Fruit fly (Drosophila melanogaster) whole organism, embryonic: ENCODE results near the gene Nsf2.

Source experiments
- Antp ChIP-seq: fragments of 200-800 bp; sonication (Bioruptor generic); optimal IDR thresholded peaks from 3 replicates; lab custom pipeline; 2016; ENCODE audit warnings: missing biosample characterization, missing genetic modification characterization
- CG12219 ChIP-seq: fragments of 200-800 bp; sonication (Bioruptor generic); optimal IDR thresholded peaks from 3 replicates; lab custom pipeline; 2018; ENCODE audit warnings: missing biosample characterization, mild to moderate bottlenecking, missing genetic modification characterization
- CG1233 ChIP-seq: fragments of 200-800 bp; sonication (Bioruptor generic); optimal IDR thresholded peaks from 4 replicates; lab custom pipeline; 2018; ENCODE audit warnings: missing biosample characterization, mild to moderate bottlenecking, missing genetic modification characterization
- CG12659 ChIP-seq: fragments of 200-800 bp; sonication (Bioruptor generic); optimal IDR thresholded peaks from 3 replicates; lab custom pipeline; 2017; ENCODE audit warnings: mild to moderate bottlenecking, missing biosample characterization, missing genetic modification reagents, missing genetic modification characterization
- CG14441 ChIP-seq: fragments of 200-800 bp; sonication (Bioruptor generic); IDR thresholded peaks from 2 replicates; pipeline ENCODE4 v1.3.6; 2022; ENCODE audit warnings: missing biosample characterization, missing genetic modification characterization
- CG1832 ChIP-seq: fragments of 200-800 bp; sonication (Bioruptor generic); optimal IDR thresholded peaks from 2 replicates; lab custom pipeline; 2017; ENCODE audit warnings: missing biosample characterization, mild to moderate bottlenecking, missing genetic modification characterization, inconsistent platforms
- CG18619 ChIP-seq: fragments of 200-800 bp; sonication (Bioruptor generic); optimal IDR thresholded peaks from 3 replicates; lab custom pipeline; 2017; ENCODE audit warnings: missing biosample characterization, mild to moderate bottlenecking, missing genetic modification characterization
- CG30020 ChIP-seq: fragments of 200-800 bp; optimal IDR thresholded peaks from 2 replicates; lab custom pipeline; 2019; ENCODE audit warnings: missing biosample characterization, mild to moderate bottlenecking, missing genetic modification characterization, moderate library complexity
- CG30403 ChIP-seq: fragments of 200-800 bp; sonication (Bioruptor generic); optimal IDR thresholded peaks from 3 replicates; lab custom pipeline; 2016; ENCODE audit warnings: missing biosample characterization, missing genetic modification characterization
- CG34376 ChIP-seq: fragments of 200-800 bp; sonication (Bioruptor generic); optimal IDR thresholded peaks from 2 replicates; lab custom pipeline; 2018; ENCODE audit warnings: missing biosample characterization, mild to moderate bottlenecking, missing genetic modification characterization
- CG5180 ChIP-seq: fragments of 200-800 bp; sonication (Bioruptor generic); optimal IDR thresholded peaks from 3 replicates; lab custom pipeline; 2017; ENCODE audit warnings: missing biosample characterization, missing genetic modification characterization, mild to moderate bottlenecking, moderate library complexity, missing genetic modification reagents
- CG5245 ChIP-seq: fragments of 200-800 bp; sonication (Bioruptor generic); optimal IDR thresholded peaks from 3 replicates; lab custom pipeline; 2016; ENCODE audit warnings: missing biosample characterization, missing genetic modification characterization
- CG8388 ChIP-seq: fragments of 200-800 bp; sonication (Bioruptor generic); optimal IDR thresholded peaks from 2 replicates; lab custom pipeline; 2019; ENCODE audit warnings: missing biosample characterization, mild to moderate bottlenecking, missing genetic modification characterization, moderate library complexity
- CG9876 ChIP-seq: fragments of 200-800 bp; sonication (Bioruptor generic); optimal IDR thresholded peaks from 2 replicates; lab custom pipeline; 2016; ENCODE audit warnings: missing biosample characterization, missing genetic modification characterization
- Chrac-16 ChIP-seq: fragments of 200-800 bp; sonication (Bioruptor generic); optimal IDR thresholded peaks from 3 replicates; lab custom pipeline; 2016; ENCODE audit warnings: missing biosample characterization, missing genetic modification characterization
- Dip2 ChIP-seq: fragments of 200-800 bp; sonication (Bioruptor generic); IDR thresholded peaks from 2 replicates; pipeline ENCODE4 v1.3.6; 2022; ENCODE audit warnings: missing biosample characterization, missing genetic modification characterization
- Ets65A ChIP-seq: fragments of 200-800 bp; sonication (Bioruptor generic); peaks from one replicate; lab custom pipeline; 2016; ENCODE audit warnings: missing biosample characterization, missing genetic modification characterization
- HLH54F ChIP-seq: fragments of 200-800 bp; sonication (Bioruptor generic); optimal IDR thresholded peaks from 3 replicates; lab custom pipeline; 2016; ENCODE audit warnings: missing biosample characterization, missing genetic modification characterization
- Hr51 ChIP-seq, 2 experiments: fragments of 200-800 bp; sonication (Bioruptor generic); optimal IDR thresholded peaks; 2 replicates in 1 of 2; 3 replicates in 1 of 2; lab custom pipeline; 2016 to 2018; ENCODE audit warnings: missing biosample characterization in 2 of 2, missing genetic modification characterization in 2 of 2, mild to moderate bottlenecking in 1 of 2, moderate library complexity in 1 of 2
- Hr78 ChIP-seq, 2 experiments: fragments of 200-800 bp in 1 of 2; fragments of >200 bp in 1 of 2; sonication (Bioruptor generic) in 1 of 2; optimal IDR thresholded peaks; 2 replicates each; lab custom pipeline; 2017 to 2019; ENCODE audit warnings: missing biosample characterization in 2 of 2, missing genetic modification characterization in 2 of 2, mild to moderate bottlenecking in 1 of 2, moderate library complexity in 1 of 2
- MESR4 ChIP-seq: fragments of 200-800 bp; sonication (Bioruptor generic); optimal IDR thresholded peaks from 2 replicates; lab custom pipeline; 2018; ENCODE audit warnings: missing biosample characterization, mild to moderate bottlenecking, missing genetic modification characterization, moderate library complexity
- MTF-1 ChIP-seq: fragments of 200-800 bp; sonication (Bioruptor generic); optimal IDR thresholded peaks from 2 replicates; lab custom pipeline; 2018; ENCODE audit warnings: missing biosample characterization, mild to moderate bottlenecking, missing genetic modification characterization, borderline replicate concordance
- NC2α ChIP-seq: fragments of 200-800 bp; sonication (Bioruptor generic); optimal IDR thresholded peaks from 2 replicates; lab custom pipeline; 2016; ENCODE audit warnings: missing biosample characterization, missing genetic modification characterization
- NFAT ChIP-seq: fragments of 200-800 bp; sonication (Bioruptor generic); IDR thresholded peaks from 2 replicates; pipeline ENCODE4 v1.3.6; 2022; ENCODE audit warnings: missing biosample characterization, missing genetic modification characterization
- Opbp ChIP-seq: fragments of 200-800 bp; sonication (Bioruptor generic); IDR thresholded peaks from 3 replicates; pipeline ENCODE4 v1.3.6; 2022; ENCODE audit warnings: missing biosample characterization, missing genetic modification characterization; ENCODE audit not compliant: partially characterized antibody
- Optix ChIP-seq: fragments of 200-800 bp; sonication (Bioruptor generic); IDR thresholded peaks from 3 replicates; pipeline ENCODE4 v1.3.6; 2022; ENCODE audit warnings: missing biosample characterization, missing genetic modification characterization
- Spps ChIP-seq: fragments of 200-800 bp; sonication (Bioruptor generic); optimal IDR thresholded peaks from 2 replicates; lab custom pipeline; 2018; ENCODE audit warnings: missing biosample characterization, mild to moderate bottlenecking, missing genetic modification characterization
- Vsx1 ChIP-seq: fragments of 200-800 bp; sonication (Bioruptor generic); optimal IDR thresholded peaks from 2 replicates; lab custom pipeline; 2017; ENCODE audit warnings: missing biosample characterization, mild to moderate bottlenecking, missing genetic modification characterization, missing genetic modification reagents
- btn ChIP-seq: fragments of 200-800 bp; sonication (Bioruptor generic); optimal IDR thresholded peaks from 2 replicates; lab custom pipeline; 2016; ENCODE audit warnings: missing biosample characterization, missing genetic modification characterization
- chinmo ChIP-seq: fragments of 200-800 bp; sonication (Bioruptor generic); IDR thresholded peaks from 4 replicates; pipeline ENCODE4 v1.3.6; 2022; ENCODE audit warnings: missing biosample characterization, missing genetic modification characterization; ENCODE audit not compliant: partially characterized antibody
- disco-r ChIP-seq: fragments of 200-800 bp; sonication (Bioruptor generic); optimal IDR thresholded peaks from 2 replicates; lab custom pipeline; 2016; ENCODE audit warnings: missing biosample characterization, missing genetic modification characterization
- dmrt11E ChIP-seq: fragments of 200-800 bp; sonication (Bioruptor generic); optimal IDR thresholded peaks from 3 replicates; lab custom pipeline; 2018; ENCODE audit warnings: missing biosample characterization, mild to moderate bottlenecking, missing genetic modification characterization, moderate library complexity
- h ChIP-seq: fragments of >200 bp; optimal IDR thresholded peaks from 2 replicates; lab custom pipeline; 2017
- ham ChIP-seq: fragments of 200-800 bp; sonication (Bioruptor generic); IDR thresholded peaks from 2 replicates; pipeline ENCODE4 v1.3.6; 2022; ENCODE audit warnings: missing biosample characterization, missing genetic modification characterization
- nau ChIP-seq: fragments of 200-800 bp; sonication (Bioruptor generic); optimal IDR thresholded peaks from 3 replicates; lab custom pipeline; 2017; ENCODE audit warnings: missing biosample characterization, mild to moderate bottlenecking, missing genetic modification characterization, missing genetic modification reagents
- prd ChIP-seq, 3 experiments: fragments of >200 bp in 2 of 3; fragments of 200-800 bp in 1 of 3; sonication (Bioruptor generic) in 1 of 3; optimal IDR thresholded peaks in 2 of 3; IDR thresholded peaks in 1 of 3; 2 replicates in 2 of 3; 3 replicates in 1 of 3; pipeline versions ENCODE4 v1.3.6 to Lab custom; 2017 to 2022; ENCODE audit warnings: missing biosample characterization in 1 of 3, missing genetic modification characterization in 1 of 3
- sens ChIP-seq: fragments of 200-800 bp; sonication (Bioruptor generic); peaks from one replicate; lab custom pipeline; 2016; ENCODE audit warnings: missing biosample characterization, missing genetic modification characterization
- slp2 ChIP-seq: fragments of 200-800 bp; sonication (Bioruptor generic); optimal IDR thresholded peaks from 2 replicates; lab custom pipeline; 2016; ENCODE audit warnings: missing biosample characterization, missing genetic modification characterization
- sr ChIP-seq: fragments of 200-800 bp; sonication (Bioruptor generic); IDR thresholded peaks from 3 replicates; pipeline ENCODE4 v1.3.6; 2022; ENCODE audit warnings: missing biosample characterization, missing genetic modification characterization
- stwl ChIP-seq: fragments of 200-800 bp; sonication (Bioruptor generic); optimal IDR thresholded peaks from 3 replicates; lab custom pipeline; 2018; ENCODE audit warnings: missing biosample characterization, mild to moderate bottlenecking, missing genetic modification characterization, moderate library complexity
- yki ChIP-seq: fragments of >200 bp; optimal IDR thresholded peaks from 3 replicates; lab custom pipeline; 2018
- z ChIP-seq: fragments of 200-800 bp; sonication (Bioruptor generic); IDR thresholded peaks from 3 replicates; pipeline ENCODE4 v1.3.6; 2022; ENCODE audit warnings: missing biosample characterization, missing genetic modification characterization

The Nsf2 gene

dm6 chr3R:13815022-13815440 lies 22.8 kb downstream of the Nsf2 start (continued):
- TF ChIP-seq Opbp (GFP tag; lab: Robert Waterston, UW) (no peak), sens (GFP tag; lab: Kevin White, UChicago) (peak; percentile 29), CG12659 (GFP tag; lab: Kevin White, UChicago) (no peak), prd (optimal IDR thresholded peaks at IDR 0.05; lab: Kevin White, UChicago) (no peak), prd (GFP tag; IDR thresholded peaks at IDR 0.05; lab: Robert Waterston, UW) (no peak), CG1233 (GFP tag; lab: Kevin White, UChicago) (no peak), CG5245 (GFP tag; lab: Kevin White, UChicago) (no peak), CG12219 (GFP tag; lab: Kevin White, UChicago) (no peak), Hr78 (GFP tag; optimal IDR thresholded peaks at IDR 0.05; lab: Kevin White, UChicago) (peak in 1 of 2 experiments; percentile 82), CG5180 (GFP tag; lab: Kevin White, UChicago) (no peak), Ets65A (GFP tag; lab: Kevin White, UChicago) (no peak), Hr51 (GFP tag; optimal IDR thresholded peaks at IDR 0.05; lab: Kevin White, UChicago) (no peak), MESR4 (GFP tag; lab: Kevin White, UChicago) (no peak), CG18619 (GFP tag; lab: Kevin White, UChicago) (no peak), nau (no peak), MTF-1 (GFP tag; lab: Kevin White, UChicago) (no peak), CG9876 (GFP tag; lab: Kevin White, UChicago) (no peak), sr (GFP tag; lab: Robert Waterston, UW) (no peak), Antp (GFP tag; lab: Kevin White, UChicago) (no peak), CG30020 (tag; lab: Kevin White, UChicago) (no peak), dmrt11E (no peak), slp2 (GFP tag; lab: Kevin White, UChicago) (no peak), Dip2 (GFP tag; lab: Robert Waterston, UW) (no peak), disco-r (GFP tag; lab: Kevin White, UChicago) (no peak), NFAT (GFP tag; lab: Robert Waterston, UW) (no peak), Chrac-16 (GFP tag; lab: Kevin White, UChicago) (no peak), CG34376 (GFP tag; lab: Kevin White, UChicago) (peak; percentile 2), CG8388 (GFP tag; lab: Kevin White, UChicago) (no peak), NC2α (GFP tag; lab: Kevin White, UChicago) (no peak), ham (GFP tag; lab: Robert Waterston, UW) (no peak), stwl (tag; lab: Kevin White, UChicago) (no peak), Spps (tag; lab: Kevin White, UChicago) (no peak), CG14441 (GFP tag; lab: Robert Waterston, UW) (no peak), h (lab: Kevin White, UChicago) (no peak), Vsx1 (GFP tag; lab: Kevin White, UChicago) (no peak), HLH54F (no peak), btn (GFP tag; lab: Kevin White, UChicago) (no peak), CG1832 (GFP tag; lab: Kevin White, UChicago) (no peak), chinmo (GFP tag; lab: Robert Waterston, UW) (peak; percentile 79; the same call in 2 of the 4 replicates), CG30403 (GFP tag; lab: Kevin White, UChicago) (no peak), Optix (no peak), z (peak; percentile 78; the same call in 2 of the 3 replicates), yki (lab: Kevin White, UChicago) (peak; percentile 76)
